Fruit fly (Drosophila melanogaster): ENCODE measurements around the gene Cyp303a1.

The Cyp303a1 gene

DNA sequence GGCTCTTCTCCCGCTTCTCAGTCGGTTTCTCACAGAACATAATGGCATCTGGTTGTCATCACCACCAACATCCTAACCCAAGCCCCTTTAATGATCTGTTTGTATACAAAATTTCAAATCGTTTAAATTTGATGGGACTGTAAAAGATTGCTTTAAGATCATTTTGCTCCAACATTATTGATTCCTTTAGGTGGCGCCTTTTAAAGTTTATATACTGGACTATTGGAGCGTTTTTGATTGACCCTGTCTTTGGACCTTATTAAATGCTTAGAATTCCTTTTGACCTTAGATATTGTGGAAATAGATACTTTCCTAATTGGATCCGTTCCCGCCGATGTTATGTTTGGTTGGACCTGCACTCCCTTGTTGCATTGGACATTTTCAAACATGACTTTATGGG is 46.3 kb downstream of the Cyp303a1 start, which contains the start of gene CG42266:
TSS of gene CG42266 (minus strand) at position 101 of the 400 bp plus-strand sequence.
- no peak for TF ChIP-seq Myc (optimal IDR thresholded peaks at IDR 0.05)
- no peak for TF ChIP-seq Hnf4 (GFP tag; optimal IDR thresholded peaks at IDR 0.05)
- no peak for TF ChIP-seq dmrt93B (GFP tag; optimal IDR thresholded peaks at IDR 0.05)
- TF ChIP-seq CrebA (GFP tag; optimal IDR thresholded peaks at IDR 0.05; ENCODE audit: borderline replicate concordance), result no peak
- TF ChIP-seq tai (GFP tag; optimal IDR thresholded peaks at IDR 0.05), result no peak
- no peak for TF ChIP-seq OdsH (GFP tag; optimal IDR thresholded peaks at IDR 0.05)
- TF ChIP-seq usp (GFP tag; optimal IDR thresholded peaks at IDR 0.05), result no peak
- TF ChIP-seq Mio (GFP tag; optimal IDR thresholded peaks at IDR 0.05), result no peak
- TF ChIP-seq woc (GFP tag; optimal IDR thresholded peaks at IDR 0.05), result no peak

DNA sequence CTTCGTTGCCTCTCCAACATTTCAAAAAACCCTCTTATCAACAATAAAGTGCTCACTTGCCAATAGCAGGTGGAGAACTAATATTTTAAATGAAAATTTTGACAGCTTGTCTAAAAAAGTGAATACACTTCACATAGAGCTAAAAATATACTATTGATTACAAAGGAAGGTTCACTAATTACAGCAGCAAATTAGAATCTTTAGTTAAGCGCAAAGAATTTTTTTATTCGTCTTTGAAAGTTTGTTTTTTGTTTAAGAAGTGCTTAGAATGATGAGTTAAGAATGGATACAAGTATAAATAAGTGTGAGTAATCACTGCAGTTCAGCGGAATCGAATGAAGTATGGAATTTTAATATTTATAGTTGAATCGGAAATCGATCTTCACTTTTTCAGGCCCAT is 48.2 kb downstream of the Cyp303a1 start, which contains the start of gene CG44405:
TSS of gene CG44405 (minus strand) at position 101 of the 400 bp plus-strand sequence.
- TF ChIP-seq Dfd (GFP tag; optimal IDR thresholded peaks at IDR 0.05) (no peak), Vsx2 (GFP tag; optimal IDR thresholded peaks at IDR 0.05; ENCODE audit: partially characterized antibody) (no peak), Jra (GFP tag; optimal IDR thresholded peaks at IDR 0.05) (no peak), HLH106 (tag; optimal IDR thresholded peaks at IDR 0.05) (no peak), ey (GFP tag; optimal IDR thresholded peaks at IDR 0.05) (no peak), Abd-B (GFP tag; optimal IDR thresholded peaks at IDR 0.05) (no peak), fru (GFP tag; optimal IDR thresholded peaks at IDR 0.05) (no peak), CG9705 (GFP tag; optimal IDR thresholded peaks at IDR 0.05) (no peak), dsf (GFP tag; optimal IDR thresholded peaks at IDR 0.05; ENCODE audit: borderline replicate concordance) (no peak), CrebA (GFP tag; optimal IDR thresholded peaks at IDR 0.05; ENCODE audit: borderline replicate concordance) (no peak), dmrt93B (GFP tag; optimal IDR thresholded peaks at IDR 0.05) (no peak), usp (GFP tag; optimal IDR thresholded peaks at IDR 0.05) (no peak), pan (optimal IDR thresholded peaks at IDR 0.05) (no peak), foxo (GFP tag; optimal IDR thresholded peaks at IDR 0.05) (no peak), Dif (GFP tag; optimal IDR thresholded peaks at IDR 0.05; ENCODE audit: partially characterized antibody) (no peak), rgr (GFP tag; optimal IDR thresholded peaks at IDR 0.05) (no peak), tai (GFP tag; optimal IDR thresholded peaks at IDR 0.05) (no peak)
